Worm (Caenorhabditis elegans): ENCODE results near the gene mcd-1.
A peak's percentile ranks its signal among the peaks of the same experiment; 100 is the strongest.

mcd-1 gene

ce11 chrII:13908592-13908991, 20.2 kb downstream of the mcd-1 start, which contains the start of gene citk-1 (continued):
- TF ChIP-seq unc-62 (GFP tag; optimal IDR thresholded peaks at IDR 0.05) (no peak), ama-1 (optimal IDR thresholded peaks at IDR 0.05) (no peak), nhr-20 (tag; optimal IDR thresholded peaks at IDR 0.05) (peak; percentile 77), ceh-90 (tag; optimal IDR thresholded peaks at IDR 0.05) (no peak), swsn-7 (tag; optimal IDR thresholded peaks at IDR 0.05) (peak; percentile 73), C04F5.9 (tag; optimal IDR thresholded peaks at IDR 0.05) (peak; percentile 46), ceh-82 (tag; optimal IDR thresholded peaks at IDR 0.05) (peak; percentile 19 to 90 (median 52)), fkh-8 (tag; optimal IDR thresholded peaks at IDR 0.05) (peak; percentile 65), nhr-12 (tag; optimal IDR thresholded peaks at IDR 0.05) (no peak), C34B4.2 (tag; optimal IDR thresholded peaks at IDR 0.05) (no peak), nhr-19 (GFP tag; conservative IDR thresholded peaks at IDR 0.05) (peak; percentile 64), vab-15 (tag; optimal IDR thresholded peaks at IDR 0.05) (peak; percentile 82), pag-3 (tag; optimal IDR thresholded peaks at IDR 0.05; ENCODE audit: borderline replicate concordance, insufficient read depth) (no peak), lin-15B (tag; optimal IDR thresholded peaks at IDR 0.05) (peak; percentile 26), snu-23 (GFP tag; optimal IDR thresholded peaks at IDR 0.05) (peak; percentile 83), elt-3 (tag; optimal IDR thresholded peaks at IDR 0.05) (peak in 2 of 6 experiments; percentile 32 to 50), ztf-11 (tag; optimal IDR thresholded peaks at IDR 0.05) (peak in 1 of 2 experiments; percentile 43), mdl-1 (tag; optimal IDR thresholded peaks at IDR 0.05) (peak in 1 of 2 experiments; percentile 76), ceh-63 (GFP tag; optimal IDR thresholded peaks at IDR 0.05) (no peak), nhr-237 (tag; optimal IDR thresholded peaks at IDR 0.05) (no peak), pqm-1 (tag; optimal IDR thresholded peaks at IDR 0.05) (no peak), egl-27 (tag; optimal IDR thresholded peaks at IDR 0.05) (no peak), egl-13 (tag; optimal IDR thresholded peaks at IDR 0.05) (peak; percentile 32), mef-2 (tag; optimal IDR thresholded peaks at IDR 0.05) (no peak), hpl-2 (GFP tag; optimal IDR thresholded peaks at IDR 0.05) (no peak), ces-1 (GFP tag; optimal IDR thresholded peaks at IDR 0.05) (no peak), lin-39 (tag; optimal IDR thresholded peaks at IDR 0.05) (no peak), snpc-4 (tag; optimal IDR thresholded peaks at IDR 0.05) (peak; percentile 77), sox-4 (tag; optimal IDR thresholded peaks at IDR 0.05) (no peak), efl-1 (optimal IDR thresholded peaks at IDR 0.05) (peak; percentile 85 to 98), efl-1 (GFP tag; optimal IDR thresholded peaks at IDR 0.05 in 1 of 2) (peak; percentile 99 to 100), ceh-8 (GFP tag; optimal IDR thresholded peaks at IDR 0.05) (no peak), alr-1 (tag; optimal IDR thresholded peaks at IDR 0.05; ENCODE audit: borderline replicate concordance) (no peak), ceh-88 (GFP tag; IDR thresholded peaks at IDR 0.05) (no peak), nhr-28 (tag; optimal IDR thresholded peaks at IDR 0.05) (no peak), rnt-1 (tag; optimal IDR thresholded peaks at IDR 0.05) (peak; percentile 86), pax-3 (tag; optimal IDR thresholded peaks at IDR 0.05) (peak; percentile 10), lin-35 (GFP tag; optimal IDR thresholded peaks at IDR 0.05) (peak; percentile 97 to 100), lin-14 (GFP tag; optimal IDR thresholded peaks at IDR 0.05) (peak; percentile 77), nhr-85 (tag) (peak; percentile 81), lir-3 (tag; optimal IDR thresholded peaks at IDR 0.05; ENCODE audit: poor library complexity) (no peak), Y116A8C.19 (tag; optimal IDR thresholded peaks at IDR 0.05; ENCODE audit: borderline replicate concordance) (no peak), isw-1 (GFP tag; IDR thresholded peaks at IDR 0.05) (peak; percentile 69), ztf-4 (tag; optimal IDR thresholded peaks at IDR 0.05) (no peak), dsc-1 (tag; optimal IDR thresholded peaks at IDR 0.05) (peak; percentile 64), nhr-71 (tag; optimal IDR thresholded peaks at IDR 0.05) (peak; percentile 81), blmp-1 (tag; optimal IDR thresholded peaks at IDR 0.05) (peak; percentile 88), jun-1 (tag; optimal IDR thresholded peaks at IDR 0.05) (peak; percentile 61), nhr-84 (tag; optimal IDR thresholded peaks at IDR 0.05) (no peak), fos-1 (tag; optimal IDR thresholded peaks at IDR 0.05) (peak; percentile 63), sup-37 (GFP tag; optimal IDR thresholded peaks at IDR 0.05) (no peak), aly-2 (tag; optimal IDR thresholded peaks at IDR 0.05) (peak; percentile 28), nhr-76 (tag; optimal IDR thresholded peaks at IDR 0.05) (no peak)

Measured in whole organism, L1 larva.